Worm (Caenorhabditis elegans) whole organism, midembryonic: ENCODE measurements around the gene mans-3.

Experiments
- T22C8.4 ChIP-seq: fragments of 200-800 bp; sonication (Bioruptor generic); IDR thresholded peaks from 2 replicates; pipeline ENCODE4 v1.3.6; 2022; ENCODE audit warnings: missing genetic modification characterization, missing compliant biosample characterization
- cog-1 ChIP-seq: sonication (generic microtip); optimal IDR thresholded peaks from 2 replicates; lab custom pipeline; 2016; ENCODE audit warnings: missing genetic modification characterization, missing compliant biosample characterization
- flt-1 ChIP-seq: fragments of 200-800 bp; sonication (Bioruptor generic); IDR thresholded peaks from 2 replicates; pipeline ENCODE4 v1.3.6; 2022; ENCODE audit warnings: missing genetic modification characterization, missing compliant biosample characterization
- klf-2 ChIP-seq: fragments of 200-800 bp; sonication (Bioruptor generic); conservative IDR thresholded peaks from 2 replicates; pipeline ENCODE4 v1.3.6; 2022; ENCODE audit warnings: missing genetic modification reagents, missing genetic modification characterization, missing compliant biosample characterization
- med-1 ChIP-seq: sonication (generic microtip); optimal IDR thresholded peaks from 2 replicates; lab custom pipeline; 2017; ENCODE audit warnings: missing genetic modification characterization, mild to moderate bottlenecking, missing compliant biosample characterization, antibody characterized with exemption, missing genetic modification reagents; ENCODE audit not compliant: insufficient read depth
- ref-1 ChIP-seq: fragments of 200-800 bp; sonication (Bioruptor generic); conservative IDR thresholded peaks from 2 replicates; pipeline ENCODE4 v1.3.6; 2022; ENCODE audit warnings: missing genetic modification reagents, missing genetic modification characterization, missing compliant biosample characterization
- tab-1 ChIP-seq: fragments of 200-800 bp; sonication (Bioruptor generic); IDR thresholded peaks from 2 replicates; pipeline ENCODE4 v1.3.6; 2022; ENCODE audit warnings: missing genetic modification characterization, missing compliant biosample characterization
- ztf-23 ChIP-seq: fragments of 200-800 bp; sonication (Bioruptor generic); IDR thresholded peaks from 2 replicates; pipeline ENCODE4 v1.3.6; 2022; ENCODE audit warnings: missing genetic modification reagents, missing genetic modification characterization, missing compliant biosample characterization
- ztf-29 ChIP-seq: fragments of 200-800 bp; sonication (Bioruptor generic); IDR thresholded peaks from 2 replicates; pipeline ENCODE4 v1.3.6; 2022; ENCODE audit warnings: missing genetic modification reagents, missing genetic modification characterization, missing compliant biosample characterization

The mans-3 gene

DNA sequence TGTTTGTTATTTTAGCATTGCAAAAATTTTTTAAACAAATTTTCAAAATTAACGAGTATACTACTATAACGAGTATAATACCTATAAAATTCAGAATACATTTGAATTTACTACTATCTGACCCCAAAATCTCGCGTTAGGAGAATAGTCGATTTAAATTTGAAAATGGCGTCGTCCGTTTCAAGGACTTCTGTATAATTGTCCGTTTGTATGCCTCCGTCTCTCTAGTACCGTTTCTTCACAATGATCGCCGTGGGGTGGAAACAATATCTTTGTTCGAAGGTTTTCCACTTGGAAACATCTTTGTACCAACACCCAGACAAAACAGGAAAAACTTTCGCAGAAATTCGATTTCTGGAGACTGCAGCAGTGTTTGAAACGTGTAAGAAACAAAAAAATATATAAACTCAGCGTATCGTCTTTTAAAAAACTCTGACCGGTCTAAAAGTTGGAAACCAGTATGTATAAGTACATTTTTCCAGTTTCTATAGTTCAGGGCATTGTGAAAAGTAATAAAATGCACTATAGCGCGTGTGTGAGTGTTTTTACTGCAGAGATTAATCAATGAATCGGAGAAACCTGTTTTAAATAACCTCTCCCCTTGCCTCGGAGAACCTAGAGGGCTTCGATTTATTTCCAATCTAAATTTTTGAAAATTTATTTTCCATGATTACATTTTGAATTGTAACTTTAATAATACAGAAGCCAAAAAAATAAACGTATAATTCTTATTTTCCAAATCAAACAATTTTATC is 27.3 kb upstream of the mans-3 start:
- no peak for TF ChIP-seq tab-1 (GFP tag; lab: Robert Waterston, UW)
- no peak for TF ChIP-seq ztf-29 (GFP tag; lab: Robert Waterston, UW)
- TF ChIP-seq ref-1 (GFP tag; lab: Robert Waterston, UW), result no peak
- TF ChIP-seq cog-1 (tag; lab: Kevin White, UChicago), result no peak
- no peak for TF ChIP-seq med-1 (GFP tag; lab: Kevin White, UChicago)
- TF ChIP-seq flt-1 (GFP tag; lab: Robert Waterston, UW), result no peak
- TF ChIP-seq T22C8.4 (GFP tag; lab: Robert Waterston, UW), result no peak
- no peak for TF ChIP-seq ztf-23 (GFP tag; lab: Robert Waterston, UW)
- no peak for TF ChIP-seq klf-2 (GFP tag; lab: Robert Waterston, UW)

DNA sequence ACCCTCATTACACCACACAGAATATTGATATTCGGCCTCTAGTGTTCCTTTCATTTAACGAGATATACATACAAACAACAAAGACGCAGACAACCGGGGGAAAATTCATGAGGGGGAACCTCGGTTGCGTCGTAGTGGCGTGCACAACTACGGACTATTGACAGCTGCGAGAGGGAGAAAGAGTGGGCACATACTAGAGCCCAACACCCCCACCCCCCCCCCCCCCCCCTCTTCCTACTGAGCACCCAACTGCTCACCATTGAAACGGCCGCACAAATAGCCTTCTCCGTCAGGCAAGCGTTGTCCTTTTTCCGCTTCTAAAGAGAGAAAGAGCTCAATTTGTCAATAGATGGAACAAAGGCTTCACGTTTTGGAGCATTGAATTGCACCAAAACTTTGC is 25.0 kb upstream of the mans-3 start:
- TF ChIP-seq ztf-29 (GFP tag; lab: Robert Waterston, UW) (no peak), ztf-23 (GFP tag; lab: Robert Waterston, UW) (no peak), med-1 (GFP tag; lab: Kevin White, UChicago) (no peak), T22C8.4 (GFP tag; lab: Robert Waterston, UW) (no peak), tab-1 (GFP tag; lab: Robert Waterston, UW) (no peak), cog-1 (tag; lab: Kevin White, UChicago) (peak; percentile 77)

DNA sequence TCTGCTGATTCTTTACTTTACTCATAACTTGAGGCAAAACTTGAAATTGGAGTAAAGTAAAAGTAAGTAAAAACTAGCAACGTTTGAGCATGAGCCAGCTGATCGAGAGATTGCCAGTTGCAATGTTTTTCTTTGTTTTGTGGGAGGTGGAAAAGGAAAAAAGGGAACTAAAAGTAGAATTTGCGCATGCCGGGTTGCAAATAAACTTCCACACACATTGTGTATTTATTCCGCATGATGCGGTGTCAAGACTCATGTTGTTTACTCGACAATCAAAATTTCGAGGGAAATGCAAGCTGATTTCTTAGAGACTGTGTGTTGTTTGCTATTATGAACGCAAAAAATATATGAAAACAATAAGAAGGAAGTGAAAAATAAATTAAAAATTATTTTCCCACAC is 22.8 kb upstream of the mans-3 start:
- TF ChIP-seq ref-1 (GFP tag; lab: Robert Waterston, UW) (no peak), ztf-23 (GFP tag; lab: Robert Waterston, UW) (no peak), flt-1 (GFP tag; lab: Robert Waterston, UW) (no peak), med-1 (GFP tag; lab: Kevin White, UChicago) (no peak), ztf-29 (GFP tag; lab: Robert Waterston, UW) (no peak), cog-1 (tag; lab: Kevin White, UChicago) (no peak), tab-1 (GFP tag; lab: Robert Waterston, UW) (no peak), T22C8.4 (GFP tag; lab: Robert Waterston, UW) (no peak), klf-2 (GFP tag; lab: Robert Waterston, UW) (no peak)

DNA sequence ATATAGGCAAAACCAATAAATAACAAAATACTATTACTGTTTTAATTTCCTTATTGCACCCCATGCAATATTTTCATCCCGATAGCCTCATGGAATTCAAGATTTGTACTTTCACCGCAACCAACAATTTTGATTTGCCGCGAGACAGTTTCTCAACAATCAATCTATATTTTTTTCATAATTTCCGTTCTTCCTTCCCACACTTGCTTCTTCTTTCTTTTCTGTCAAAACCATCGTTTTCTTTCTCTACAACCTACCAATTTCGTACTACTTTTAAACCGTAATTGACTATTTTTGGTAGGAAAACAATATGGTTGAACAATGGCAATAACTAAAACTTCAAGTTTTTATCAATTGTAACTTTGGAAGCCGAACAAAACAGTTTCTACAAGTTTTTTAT is 17.3 kb upstream of the mans-3 start, which contains the start of gene C31H2.14:
Gene C31H2.14, plus strand, starts transcription at position 301 of the 400 bp plus-strand sequence.
- TF ChIP-seq klf-2 (GFP tag; lab: Robert Waterston, UW), result no peak
- no peak for TF ChIP-seq cog-1 (tag; lab: Kevin White, UChicago)

ce11 chrX:5150389-5150788 is 14.8 kb upstream of the mans-3 start, which contains the start of gene dpy-8:
dpy-8 (minus strand) TSS chrX:5150476.
- TF ChIP-seq flt-1 (GFP tag; lab: Robert Waterston, UW) (no peak), cog-1 (tag; lab: Kevin White, UChicago) (no peak), klf-2 (GFP tag; lab: Robert Waterston, UW) (no peak), tab-1 (GFP tag; lab: Robert Waterston, UW) (no peak), ref-1 (GFP tag; lab: Robert Waterston, UW) (no peak), med-1 (GFP tag; lab: Kevin White, UChicago) (no peak), ztf-29 (GFP tag; lab: Robert Waterston, UW) (no peak), T22C8.4 (GFP tag; lab: Robert Waterston, UW) (no peak), ztf-23 (GFP tag; lab: Robert Waterston, UW) (no peak)

DNA sequence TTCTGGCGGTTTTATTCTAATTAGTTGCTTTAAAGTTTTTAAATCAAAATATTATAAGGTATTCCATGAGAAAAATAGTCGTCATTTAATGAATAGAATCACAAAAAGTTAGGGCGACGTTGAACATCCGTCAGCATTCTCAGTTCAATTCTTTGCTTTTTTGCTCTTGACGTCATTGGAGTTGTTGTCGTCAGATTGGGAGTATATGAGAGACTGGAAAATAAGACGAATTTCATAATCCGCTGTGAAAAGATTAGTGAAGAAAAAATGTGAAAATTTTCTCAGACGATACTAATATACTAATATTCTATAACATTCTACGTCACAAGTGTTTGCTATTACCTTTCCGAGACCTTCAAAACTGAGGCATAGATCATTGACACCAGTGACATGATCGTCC is 13.8 kb upstream of the mans-3 start:
- TF ChIP-seq T22C8.4 (GFP tag; lab: Robert Waterston, UW) (no peak), ztf-23 (GFP tag; lab: Robert Waterston, UW) (no peak), cog-1 (tag; lab: Kevin White, UChicago) (no peak), ztf-29 (GFP tag; lab: Robert Waterston, UW) (no peak), tab-1 (GFP tag; lab: Robert Waterston, UW) (no peak), klf-2 (GFP tag; lab: Robert Waterston, UW) (no peak), med-1 (GFP tag; lab: Kevin White, UChicago) (no peak), flt-1 (GFP tag; lab: Robert Waterston, UW) (no peak), ref-1 (GFP tag; lab: Robert Waterston, UW) (no peak)

- TF ChIP-seq med-1 (GFP tag; lab: Kevin White, UChicago), result no peak
- TF ChIP-seq ztf-29 (GFP tag; lab: Robert Waterston, UW), result no peak
- no peak for TF ChIP-seq tab-1 (GFP tag; lab: Robert Waterston, UW)
- no peak for TF ChIP-seq ztf-23 (GFP tag; lab: Robert Waterston, UW)
- no peak for TF ChIP-seq T22C8.4 (GFP tag; lab: Robert Waterston, UW)
- no peak for TF ChIP-seq ref-1 (GFP tag; lab: Robert Waterston, UW)
- no peak for TF ChIP-seq flt-1 (GFP tag; lab: Robert Waterston, UW)
- no peak for TF ChIP-seq klf-2 (GFP tag; lab: Robert Waterston, UW)
Observed at ce11 chrX:5151866-5152265, 13.3 kb upstream of the mans-3 start.

- TF ChIP-seq cog-1 (tag; lab: Kevin White, UChicago) (no peak), klf-2 (GFP tag; lab: Robert Waterston, UW) (no peak), med-1 (GFP tag; lab: Kevin White, UChicago) (no peak), ztf-23 (GFP tag; lab: Robert Waterston, UW) (no peak), tab-1 (GFP tag; lab: Robert Waterston, UW) (no peak), T22C8.4 (GFP tag; lab: Robert Waterston, UW) (no peak), ref-1 (GFP tag; lab: Robert Waterston, UW) (no peak), flt-1 (GFP tag; lab: Robert Waterston, UW) (no peak), ztf-29 (GFP tag; lab: Robert Waterston, UW) (no peak)
Observed at ce11 chrX:5152931-5153330, 12.3 kb upstream of the mans-3 start.

- TF ChIP-seq cog-1 (tag; lab: Kevin White, UChicago) (no peak), T22C8.4 (GFP tag; lab: Robert Waterston, UW) (no peak), tab-1 (GFP tag; lab: Robert Waterston, UW) (no peak), flt-1 (GFP tag; lab: Robert Waterston, UW) (no peak), ztf-23 (GFP tag; lab: Robert Waterston, UW) (no peak), ztf-29 (GFP tag; lab: Robert Waterston, UW) (no peak)
Observed at ce11 chrX:5154278-5154677, 10.9 kb upstream of the mans-3 start, which contains the start of gene C31H2.3. C31H2.3 (minus strand) TSS chrX:5154378.
